Worm (Caenorhabditis elegans) whole organism, young adult: ENCODE data around the gene Y82E9BR.9.

Experiments
- B0261.1 ChIP-seq: sonication (generic microtip); optimal IDR thresholded peaks from 2 replicates; lab custom pipeline; 2016; ENCODE audit warnings: mild to moderate bottlenecking, missing genetic modification characterization, moderate library complexity, missing compliant biosample characterization
- D2030.7 ChIP-seq: fragments of 200-800 bp; sonication (Bioruptor generic); IDR thresholded peaks from 2 replicates; pipeline ENCODE4 v1.3.6; 2022; ENCODE audit warnings: missing genetic modification reagents, missing genetic modification characterization, missing compliant biosample characterization
- F22D6.2 ChIP-seq: sonication (generic microtip); optimal IDR thresholded peaks from 2 replicates; lab custom pipeline; 2016; ENCODE audit warnings: mild to moderate bottlenecking, missing genetic modification characterization, missing compliant biosample characterization
- F33H1.4 ChIP-seq: fragments of 200-800 bp; sonication (Bioruptor generic); IDR thresholded peaks from 2 replicates; pipeline ENCODE4 v1.3.6; 2022; ENCODE audit warnings: missing genetic modification reagents, missing genetic modification characterization, missing compliant biosample characterization
- F39B2.1 ChIP-seq: fragments of 200-800 bp; sonication (Bioruptor generic); IDR thresholded peaks from 2 replicates; pipeline ENCODE4 v1.3.6; 2022; ENCODE audit warnings: missing genetic modification reagents, missing genetic modification characterization, missing compliant biosample characterization
- F55B11.4 ChIP-seq: sonication (generic microtip); optimal IDR thresholded peaks from 2 replicates; lab custom pipeline; 2016; ENCODE audit warnings: missing compliant biosample characterization, missing genetic modification characterization, borderline replicate concordance; ENCODE audit not compliant: insufficient read depth
- F57C9.4 ChIP-seq: sonication (generic microtip); optimal IDR thresholded peaks from 2 replicates; lab custom pipeline; 2017; ENCODE audit warnings: mild to moderate bottlenecking, missing genetic modification characterization, missing compliant biosample characterization
- T07F8.4 ChIP-seq: sonication (generic microtip); optimal IDR thresholded peaks from 2 replicates; lab custom pipeline; 2016; ENCODE audit warnings: mild to moderate bottlenecking, missing genetic modification characterization, moderate library complexity, missing compliant biosample characterization
- T26A5.8 ChIP-seq: sonication (generic microtip); optimal IDR thresholded peaks from 2 replicates; lab custom pipeline; 2016; ENCODE audit warnings: missing genetic modification characterization, missing compliant biosample characterization
- Y53G8AR.9 ChIP-seq: fragments of 200-800 bp; sonication (Bioruptor generic); conservative IDR thresholded peaks from 2 replicates; pipeline ENCODE4 v1.3.6; 2022; ENCODE audit warnings: missing genetic modification reagents, missing genetic modification characterization, missing compliant biosample characterization
- Y67H2A.10 ChIP-seq: fragments of 200-800 bp; sonication (Bioruptor generic); conservative IDR thresholded peaks from 2 replicates; pipeline ENCODE4 v1.3.6; 2022; ENCODE audit warnings: missing genetic modification reagents, missing genetic modification characterization, missing compliant biosample characterization
- aptf-3 ChIP-seq: fragments of 200-800 bp; sonication (Bioruptor generic); IDR thresholded peaks from 2 replicates; pipeline ENCODE4 v1.3.6; 2022; ENCODE audit warnings: missing genetic modification characterization, missing compliant biosample characterization
- atf-7 ChIP-seq: sonication (generic microtip); optimal IDR thresholded peaks from 2 replicates; lab custom pipeline; 2017; ENCODE audit warnings: mild to moderate bottlenecking, missing genetic modification characterization, missing compliant biosample characterization
- ccch-3 ChIP-seq: fragments of 200-800 bp; sonication (Bioruptor generic); optimal IDR thresholded peaks from 2 replicates; lab custom pipeline; 2018; ENCODE audit warnings: mild to moderate bottlenecking, missing genetic modification characterization, missing compliant biosample characterization
- ceh-91 ChIP-seq: fragments of 200-800 bp; sonication (Bioruptor generic); IDR thresholded peaks from 2 replicates; pipeline ENCODE4 v1.3.6; 2022; ENCODE audit warnings: missing genetic modification reagents, missing genetic modification characterization, missing compliant biosample characterization
- dpl-1 ChIP-seq: fragments of 150-350 bp; optimal IDR thresholded peaks from 2 replicates; lab custom pipeline; 2014; ENCODE audit warnings: missing biosample characterization, missing genetic modification reagents, missing genetic modification characterization
- hlh-26 ChIP-seq: fragments of 200-800 bp; sonication (Bioruptor generic); conservative IDR thresholded peaks from 2 replicates; pipeline ENCODE4 v1.3.6; 2022; ENCODE audit warnings: missing genetic modification reagents, missing genetic modification characterization, missing compliant biosample characterization
- hmg-1.2 ChIP-seq: fragments of 200-800 bp; sonication (Bioruptor generic); IDR thresholded peaks from 2 replicates; pipeline ENCODE4 v1.3.6; 2022; ENCODE audit warnings: missing genetic modification reagents, missing genetic modification characterization, missing compliant biosample characterization
- hsf-1 ChIP-seq: fragments of 200-800 bp; sonication (Bioruptor generic); IDR thresholded peaks from 2 replicates; pipeline ENCODE4 v1.3.6; 2022; ENCODE audit warnings: missing genetic modification reagents, missing genetic modification characterization, missing compliant biosample characterization
- let-607 ChIP-seq, 2 experiments: fragments of 200-800 bp in 1 of 2; sonication (Bioruptor generic) in 1 of 2; sonication (generic microtip) in 1 of 2; optimal IDR thresholded peaks; 2 replicates each; lab custom pipeline; 2016 to 2018; ENCODE audit warnings: mild to moderate bottlenecking in 2 of 2, missing compliant biosample characterization in 2 of 2, missing genetic modification characterization in 2 of 2, moderate library complexity in 2 of 2, missing genotype in 1 of 2
- lin-26 ChIP-seq: fragments of 200-800 bp; sonication (Bioruptor generic); IDR thresholded peaks from 2 replicates; pipeline ENCODE4 v1.3.6; 2022; ENCODE audit warnings: missing genetic modification reagents, missing genetic modification characterization, missing compliant biosample characterization
- lin-54 ChIP-seq: fragments of 200-800 bp; sonication (Bioruptor generic); optimal IDR thresholded peaks from 2 replicates; lab custom pipeline; 2018; ENCODE audit warnings: mild to moderate bottlenecking, missing genetic modification characterization, missing compliant biosample characterization
- lsl-1 ChIP-seq: fragments of 200-800 bp; sonication (Bioruptor generic); optimal IDR thresholded peaks from 2 replicates; lab custom pipeline; 2018; ENCODE audit warnings: mild to moderate bottlenecking, missing genetic modification characterization, moderate library complexity, missing compliant biosample characterization
- lsy-27 ChIP-seq: sonication (generic microtip); optimal IDR thresholded peaks from 2 replicates; lab custom pipeline; 2017; ENCODE audit warnings: missing genetic modification characterization, mild to moderate bottlenecking, missing compliant biosample characterization, antibody characterized with exemption, missing genotype, borderline replicate concordance; ENCODE audit not compliant: insufficient read depth
- madf-10 ChIP-seq: sonication (generic microtip); optimal IDR thresholded peaks from 2 replicates; lab custom pipeline; 2016; ENCODE audit warnings: mild to moderate bottlenecking, missing genetic modification characterization, missing compliant biosample characterization
- madf-3 ChIP-seq: fragments of 200-800 bp; sonication (Bioruptor generic); IDR thresholded peaks from 2 replicates; pipeline ENCODE4 v1.3.6; 2022; ENCODE audit warnings: missing genetic modification reagents, missing genetic modification characterization, missing compliant biosample characterization
- madf-6 ChIP-seq: fragments of 200-800 bp; sonication (Bioruptor generic); IDR thresholded peaks from 2 replicates; pipeline ENCODE4 v1.3.6; 2022; ENCODE audit warnings: missing genetic modification reagents, missing genetic modification characterization, missing compliant biosample characterization
- madf-8 ChIP-seq: fragments of 200-800 bp; sonication (Bioruptor generic); conservative IDR thresholded peaks from 2 replicates; pipeline ENCODE4 v1.3.6; 2022; ENCODE audit warnings: missing genetic modification reagents, missing genetic modification characterization, missing compliant biosample characterization
- mes-4 ChIP-seq: sonication (generic microtip); optimal IDR thresholded peaks from 2 replicates; lab custom pipeline; 2016; ENCODE audit warnings: missing genotype, missing genetic modification characterization, missing compliant biosample characterization
- mxl-1 ChIP-seq: sonication (generic microtip); optimal IDR thresholded peaks from 2 replicates; lab custom pipeline; 2016; ENCODE audit warnings: missing genetic modification characterization, missing compliant biosample characterization
- nhr-80 ChIP-seq: sonication (generic microtip); optimal IDR thresholded peaks from 2 replicates; lab custom pipeline; 2016; ENCODE audit warnings: missing genetic modification characterization, missing compliant biosample characterization
- pbrm-1 ChIP-seq: fragments of 200-800 bp; sonication (Bioruptor generic); IDR thresholded peaks from 2 replicates; pipeline ENCODE4 v1.3.6; 2022; ENCODE audit warnings: missing genetic modification reagents, missing genetic modification characterization, missing compliant biosample characterization
- rec-8 ChIP-seq, 2 experiments: sonication (generic microtip); optimal IDR thresholded peaks; 2 replicates each; lab custom pipeline; 2016; ENCODE audit warnings: mild to moderate bottlenecking in 2 of 2, missing genetic modification characterization in 2 of 2, missing genetic modification reagents in 2 of 2, missing genotype in 2 of 2, missing biosample characterization in 1 of 2, missing compliant biosample characterization in 1 of 2, moderate library complexity in 1 of 2
- repo-1 ChIP-seq: sonication (generic microtip); optimal IDR thresholded peaks from 2 replicates; lab custom pipeline; 2017; ENCODE audit warnings: mild to moderate bottlenecking, missing genetic modification characterization, missing compliant biosample characterization
- sdz-38 ChIP-seq: sonication (generic microtip); optimal IDR thresholded peaks from 2 replicates; lab custom pipeline; 2016; ENCODE audit warnings: missing genotype, missing genetic modification characterization, missing compliant biosample characterization
- sea-2 ChIP-seq: fragments of 200-800 bp; sonication (Bioruptor generic); IDR thresholded peaks from 2 replicates; pipeline ENCODE4 v1.3.6; 2022; ENCODE audit warnings: missing genetic modification characterization, missing compliant biosample characterization
- snpc-4 ChIP-seq, 5 experiments: fragments of 150-350 bp in 1 of 5; sonication (generic microtip) in 4 of 5; optimal IDR thresholded peaks; 2 replicates each; lab custom pipeline; 2014 to 2018; ENCODE audit warnings: missing genetic modification characterization in 5 of 5, missing biosample characterization in 3 of 5, antibody characterized with exemption in 2 of 5, mild to moderate bottlenecking in 2 of 5, missing compliant biosample characterization in 2 of 5, missing genotype in 2 of 5, moderate library complexity in 2 of 5, missing genetic modification reagents in 1 of 5
- sptf-2 ChIP-seq: fragments of 200-800 bp; sonication (Bioruptor generic); optimal IDR thresholded peaks from 2 replicates; lab custom pipeline; 2018; ENCODE audit warnings: mild to moderate bottlenecking, missing genetic modification characterization, missing compliant biosample characterization
- unc-62 ChIP-seq: fragments of 150-350 bp; optimal IDR thresholded peaks from 2 replicates; lab custom pipeline; 2014; ENCODE audit warnings: missing biosample characterization, missing genetic modification reagents, missing genetic modification characterization
- ztf-25 ChIP-seq: fragments of 200-800 bp; sonication (Bioruptor generic); IDR thresholded peaks from 2 replicates; pipeline ENCODE4 v1.3.6; 2022; ENCODE audit warnings: missing genetic modification reagents, missing genetic modification characterization, missing compliant biosample characterization
- ztf-28 ChIP-seq: fragments of 200-800 bp; sonication (Bioruptor generic); IDR thresholded peaks from 2 replicates; pipeline ENCODE4 v1.3.6; 2022; ENCODE audit warnings: missing genetic modification reagents, missing genetic modification characterization, missing compliant biosample characterization
- ztf-6 ChIP-seq: fragments of 200-800 bp; sonication (Bioruptor generic); IDR thresholded peaks from 2 replicates; pipeline ENCODE4 v1.3.6; 2022; ENCODE audit warnings: missing genetic modification reagents, missing genetic modification characterization, missing compliant biosample characterization

Y82E9BR.9 gene

ce11 chrIII:1350745-1351144 lies 8.8 kb downstream of the Y82E9BR.9 start, which contains the start of gene Y82E9BL.3:
Gene Y82E9BL.3 (minus strand): TSS chrIII:1350845.
- no peak for TF ChIP-seq aptf-3
- TF ChIP-seq mxl-1 (tag; lab: Kevin White, UChicago) = no peak
- no peak for TF ChIP-seq ceh-91 (GFP tag; lab: Robert Waterston, UW)
- TF ChIP-seq F39B2.1 (GFP tag; lab: Robert Waterston, UW) = no peak
- TF ChIP-seq F33H1.4 = no peak
- TF ChIP-seq ztf-6 = no peak
- no peak for TF ChIP-seq T07F8.4 (tag; lab: Kevin White, UChicago)
- no peak for TF ChIP-seq snpc-4 (GFP tag; optimal IDR thresholded peaks at IDR 0.05; lab: Kevin White, UChicago)
- no peak for TF ChIP-seq snpc-4 (tag; optimal IDR thresholded peaks at IDR 0.05; lab: Kevin White, UChicago)
- TF ChIP-seq repo-1 = no peak
- no peak for TF ChIP-seq Y53G8AR.9 (GFP tag; lab: Robert Waterston, UW)
- no peak for TF ChIP-seq madf-10 (tag; lab: Kevin White, UChicago)
- TF ChIP-seq pbrm-1 (GFP tag; lab: Robert Waterston, UW) = no peak
- TF ChIP-seq T26A5.8 = no peak
- no peak for TF ChIP-seq hsf-1 (GFP tag; lab: Robert Waterston, UW)
- TF ChIP-seq B0261.1 (tag; lab: Kevin White, UChicago) = no peak
- no peak for TF ChIP-seq sdz-38 (tag; lab: Kevin White, UChicago)
- no peak for TF ChIP-seq madf-8
- TF ChIP-seq lsy-27 (tag; lab: Kevin White, UChicago) = no peak

- TF ChIP-seq B0261.1 (tag; lab: Kevin White, UChicago) (no peak), nhr-80 (tag; lab: Kevin White, UChicago) (peak; percentile 15)
Measured at ce11 chrIII:1349313-1349712, 10.3 kb downstream of the Y82E9BR.9 start, which contains the start of gene fbxa-25. Gene fbxa-25 (minus strand): TSS chrIII:1349450.

- no peak for TF ChIP-seq hlh-26 (GFP tag; lab: Robert Waterston, UW)
- TF ChIP-seq madf-10 (tag; lab: Kevin White, UChicago) = no peak
- TF ChIP-seq rec-8 (tag; optimal IDR thresholded peaks at IDR 0.05; lab: Kevin White, UChicago) = no peak
- TF ChIP-seq madf-3 (GFP tag; lab: Robert Waterston, UW) = no peak
- TF ChIP-seq F57C9.4 (tag; lab: Kevin White, UChicago) = no peak
- no peak for TF ChIP-seq D2030.7 (GFP tag; lab: Robert Waterston, UW)
- no peak for TF ChIP-seq hmg-1.2 (GFP tag; lab: Robert Waterston, UW)
- TF ChIP-seq ztf-25 (GFP tag; lab: Robert Waterston, UW) = no peak
- no peak for TF ChIP-seq aptf-3
- no peak for TF ChIP-seq F22D6.2 (tag; lab: Kevin White, UChicago)
- TF ChIP-seq dpl-1 (GFP tag; lab: Kevin White, UChicago) = no peak
- no peak for TF ChIP-seq atf-7 (tag; lab: Kevin White, UChicago)
- TF ChIP-seq lsy-27 (tag; lab: Kevin White, UChicago) = no peak
- no peak for TF ChIP-seq lin-26 (GFP tag; lab: Robert Waterston, UW)
- TF ChIP-seq F39B2.1 (GFP tag; lab: Robert Waterston, UW) = no peak
- TF ChIP-seq, all 124 proteins: peak for 0
Measured at ce11 chrIII:1347539-1347938, 12.0 kb downstream of the Y82E9BR.9 start, which contains the start of gene Y82E9BL.5. Gene Y82E9BL.5 (minus strand): TSS chrIII:1347639.

ce11 chrIII:1347003-1347402 lies 12.6 kb downstream of the Y82E9BR.9 start:
- TF ChIP-seq sdz-38 (tag; lab: Kevin White, UChicago) = no peak
- no peak for TF ChIP-seq F55B11.4 (tag; lab: Kevin White, UChicago)
- TF ChIP-seq let-607 (tag; optimal IDR thresholded peaks at IDR 0.05; lab: Kevin White, UChicago) = no peak
- TF ChIP-seq hsf-1 (GFP tag; lab: Robert Waterston, UW) = no peak
- no peak for TF ChIP-seq atf-7 (tag; lab: Kevin White, UChicago)
- no peak for TF ChIP-seq sptf-2 (GFP tag; lab: Kevin White, UChicago)
- no peak for TF ChIP-seq pbrm-1 (GFP tag; lab: Robert Waterston, UW)
- no peak for TF ChIP-seq F22D6.2 (tag; lab: Kevin White, UChicago)
- no peak for TF ChIP-seq madf-6 (GFP tag; lab: Robert Waterston, UW)
- no peak for TF ChIP-seq unc-62 (GFP tag; lab: Kevin White, UChicago)
- no peak for TF ChIP-seq mes-4
- no peak for TF ChIP-seq ccch-3
- no peak for TF ChIP-seq sea-2
- TF ChIP-seq lsl-1 = no peak
- TF ChIP-seq Y67H2A.10 (GFP tag; lab: Robert Waterston, UW) = no peak
- no peak for TF ChIP-seq lin-26 (GFP tag; lab: Robert Waterston, UW)
- TF ChIP-seq D2030.7 (GFP tag; lab: Robert Waterston, UW) = no peak
- TF ChIP-seq lin-54 = no peak
- no peak for TF ChIP-seq ztf-28 (GFP tag; lab: Robert Waterston, UW)
